Fruit fly (Drosophila melanogaster): ENCODE data around the gene CG7059.

The CG7059 gene

dm6 chr3R:22368777-22369214 is 20.8 kb upstream of the CG7059 start (continued):
- TF ChIP-seq CG7963 (GFP tag; IDR thresholded peaks at IDR 0.05; ENCODE audit: partially characterized antibody) (no peak), CG7987 (GFP tag; optimal IDR thresholded peaks at IDR 0.05) (no peak), Asciz (GFP tag; optimal IDR thresholded peaks at IDR 0.05) (peak; percentile 30), CG11456 (GFP tag; IDR thresholded peaks at IDR 0.05) (peak; percentile 75; the same call in 2 of the 3 replicates), CG2116 (GFP tag; optimal IDR thresholded peaks at IDR 0.05) (peak; percentile 14), CG4820 (GFP tag; optimal IDR thresholded peaks at IDR 0.05) (no peak), CG30020 (tag; optimal IDR thresholded peaks at IDR 0.05) (peak; percentile 6), CG4282 (GFP tag; optimal IDR thresholded peaks at IDR 0.05) (no peak), CG14860 (GFP tag; IDR thresholded peaks at IDR 0.05; ENCODE audit: partially characterized antibody) (no peak), CG9797 (GFP tag; optimal IDR thresholded peaks at IDR 0.05) (no peak), dm (GFP tag; optimal IDR thresholded peaks at IDR 0.05) (no peak), usp (GFP tag; optimal IDR thresholded peaks at IDR 0.05) (no peak), Sox100B (GFP tag; optimal IDR thresholded peaks at IDR 0.05) (no peak), gro (GFP tag; optimal IDR thresholded peaks at IDR 0.05) (no peak), Hmx (GFP tag; optimal IDR thresholded peaks at IDR 0.05) (peak; percentile 39), crc (GFP tag; optimal IDR thresholded peaks at IDR 0.05) (peak; percentile 46), gcm (GFP tag; optimal IDR thresholded peaks at IDR 0.05) (no peak), Dp (GFP tag; optimal IDR thresholded peaks at IDR 0.05) (no peak), Atf3 (GFP tag; optimal IDR thresholded peaks at IDR 0.05) (no peak), CG10209 (GFP tag; optimal IDR thresholded peaks at IDR 0.05) (peak; percentile 64), CG12155 (GFP tag; optimal IDR thresholded peaks at IDR 0.05) (peak; percentile 44), CG2120 (GFP tag; optimal IDR thresholded peaks at IDR 0.05) (peak; percentile 79), ind (GFP tag; optimal IDR thresholded peaks at IDR 0.05) (peak; percentile 63), CG12071 (GFP tag; optimal IDR thresholded peaks at IDR 0.05) (peak; percentile 6), Hsf (GFP tag; optimal IDR thresholded peaks at IDR 0.05) (peak; percentile 37), CG4360 (GFP tag; IDR thresholded peaks at IDR 0.05) (no peak; the same call in 1 of the 2 replicates), esg (GFP tag; conservative IDR thresholded peaks at IDR 0.05) (peak; percentile 73), tna (GFP tag; IDR thresholded peaks at IDR 0.05; ENCODE audit: partially characterized antibody) (no peak), Gug (GFP tag; IDR thresholded peaks at IDR 0.05) (peak; percentile 80), Mrtf (GFP tag; IDR thresholded peaks at IDR 0.05) (peak; percentile 55; the same call in 2 of the 3 replicates), Ssrp (tag; optimal IDR thresholded peaks at IDR 0.05) (peak; percentile 48), CG11398 (GFP tag; optimal IDR thresholded peaks at IDR 0.05) (no peak), CG31441 (GFP tag; IDR thresholded peaks at IDR 0.05) (no peak; the same call in 1 of the 2 replicates), CG15269 (tag; optimal IDR thresholded peaks at IDR 0.05) (peak; percentile 66), Mad (GFP tag; optimal IDR thresholded peaks at IDR 0.05) (no peak), CG33557 (GFP tag; optimal IDR thresholded peaks at IDR 0.05) (no peak), unpg (GFP tag; optimal IDR thresholded peaks at IDR 0.05) (peak; percentile 57), Taf1 (GFP tag; IDR thresholded peaks at IDR 0.05) (peak; percentile 60), trh (GFP tag; optimal IDR thresholded peaks at IDR 0.05) (peak; percentile 50), NfI (GFP tag; optimal IDR thresholded peaks at IDR 0.05) (peak; percentile 52), CG3065 (GFP tag; optimal IDR thresholded peaks at IDR 0.05) (no peak), ken (GFP tag; IDR thresholded peaks at IDR 0.05) (peak; percentile 76), kni (GFP tag; optimal IDR thresholded peaks at IDR 0.05) (no peak), CG33213 (GFP tag; optimal IDR thresholded peaks at IDR 0.05) (no peak), Dref (GFP tag; IDR thresholded peaks at IDR 0.05) (no peak), CG9215 (GFP tag; IDR thresholded peaks at IDR 0.05) (peak; percentile 73), Dad (GFP tag; optimal IDR thresholded peaks at IDR 0.05) (no peak), Ets97D (GFP tag; optimal IDR thresholded peaks at IDR 0.05) (no peak), CG8290 (GFP tag; optimal IDR thresholded peaks at IDR 0.05) (no peak), CG8290 (tag; optimal IDR thresholded peaks at IDR 0.05) (no peak), Hmr (GFP tag; optimal IDR thresholded peaks at IDR 0.05) (peak; percentile 85), otp (GFP tag; IDR thresholded peaks at IDR 0.05) (peak; percentile 69; the same call in 2 of the 3 replicates)
